Worm (Caenorhabditis elegans): ENCODE results near the gene srh-182.
A peak's percentile ranks its signal among the peaks of the same experiment; 100 is the strongest.

Gene srh-182

ce11 chrV:18490284-18490832 is 17.0 kb upstream of the srh-182 start:
- peak; percentile 95 for TF ChIP-seq zfh-2 (GFP tag; conservative IDR thresholded peaks at IDR 0.05)
- no peak for TF ChIP-seq cebp-1 (GFP tag; IDR thresholded peaks at IDR 0.05)
- peak; percentile 31 for TF ChIP-seq cebp-1 (tag; optimal IDR thresholded peaks at IDR 0.05)
- no peak for TF ChIP-seq hlh-26 (GFP tag; conservative IDR thresholded peaks at IDR 0.05)
- TF ChIP-seq lin-35 (GFP tag; optimal IDR thresholded peaks at IDR 0.05), result peak in 1 of 3 experiments; percentile 47
- peak; percentile 84 for TF ChIP-seq egrh-3 (GFP tag; IDR thresholded peaks at IDR 0.05)
- no peak for TF ChIP-seq nfyb-1 (GFP tag; IDR thresholded peaks at IDR 0.05)
- TF ChIP-seq K12H6.12 (tag; optimal IDR thresholded peaks at IDR 0.05), result peak; percentile 90
- TF ChIP-seq ceh-27 (GFP tag; optimal IDR thresholded peaks at IDR 0.05), result peak; percentile 35
- TF ChIP-seq mcd-1 (GFP tag; IDR thresholded peaks at IDR 0.05), result peak; percentile 44; the same call in 1 of the 2 replicates
- TF ChIP-seq Y53G8AR.9 (GFP tag; conservative IDR thresholded peaks at IDR 0.05), result no peak
- TF ChIP-seq attf-5 (GFP tag; optimal IDR thresholded peaks at IDR 0.05), result peak; percentile 4
- TF ChIP-seq F49E8.2 (tag; optimal IDR thresholded peaks at IDR 0.05; ENCODE audit: insufficient read depth), result no peak

- TF ChIP-seq pha-4 (tag; optimal IDR thresholded peaks at IDR 0.05) (no peak), F22D6.2 (tag; optimal IDR thresholded peaks at IDR 0.05) (no peak), ZK185.1 (tag; optimal IDR thresholded peaks at IDR 0.05; ENCODE audit: poor library complexity, severe bottlenecking) (no peak), ceh-40 (GFP tag; IDR thresholded peaks at IDR 0.05) (no peak), ztf-25 (GFP tag; IDR thresholded peaks at IDR 0.05) (no peak), lsy-27 (tag; optimal IDR thresholded peaks at IDR 0.05; ENCODE audit: borderline replicate concordance, insufficient read depth) (no peak), nhr-27 (tag; optimal IDR thresholded peaks at IDR 0.05) (no peak), egl-18 (GFP tag; IDR thresholded peaks at IDR 0.05) (no peak), attf-3 (GFP tag; conservative IDR thresholded peaks at IDR 0.05) (no peak), pbrm-1 (GFP tag; IDR thresholded peaks at IDR 0.05) (no peak), hrde-1 (tag; optimal IDR thresholded peaks at IDR 0.05; ENCODE audit: borderline replicate concordance) (no peak), egrh-3 (GFP tag; IDR thresholded peaks at IDR 0.05) (no peak), ccch-3 (GFP tag; optimal IDR thresholded peaks at IDR 0.05) (no peak), him-1 (tag; optimal IDR thresholded peaks at IDR 0.05) (no peak), cebp-1 (GFP tag; IDR thresholded peaks at IDR 0.05) (no peak), cebp-1 (tag; optimal IDR thresholded peaks at IDR 0.05) (no peak), Y67H2A.10 (GFP tag; conservative IDR thresholded peaks at IDR 0.05) (no peak), sea-2 (GFP tag; IDR thresholded peaks at IDR 0.05) (no peak)
Measured at ce11 chrV:18487158-18487557, 13.8 kb upstream of the srh-182 start, which contains the start of gene Y51A2D.18. Gene Y51A2D.18 (minus strand): TSS chrV:18487258.

DNA sequence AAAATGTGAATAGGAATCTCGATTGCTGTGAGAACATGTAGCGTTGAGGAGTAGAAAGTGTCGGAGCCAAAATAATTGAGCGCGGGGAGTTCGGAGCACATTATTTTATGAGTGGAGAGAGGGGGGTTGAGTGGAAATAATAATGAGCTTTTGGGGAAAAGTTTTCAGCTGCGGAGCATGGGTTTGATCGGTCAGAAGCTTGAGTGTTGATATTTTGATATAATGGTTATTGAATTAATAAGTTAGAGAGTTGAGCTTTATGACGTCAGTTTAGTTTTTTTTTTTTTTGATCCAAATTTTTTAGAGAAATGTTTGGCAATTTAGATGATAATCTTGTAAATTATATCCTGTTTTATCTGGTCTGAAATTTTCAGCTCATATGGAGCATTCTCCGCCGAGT is 6.9 kb upstream of the srh-182 start, which contains the start of gene srh-178:
srh-178 (minus strand) TSS at position 101 of the 400 bp plus-strand sequence.
- TF ChIP-seq somi-1 (GFP tag; optimal IDR thresholded peaks at IDR 0.05) (no peak), nhr-27 (tag; optimal IDR thresholded peaks at IDR 0.05) (no peak), attf-5 (GFP tag; optimal IDR thresholded peaks at IDR 0.05) (no peak), repo-1 (tag; optimal IDR thresholded peaks at IDR 0.05) (no peak), aptf-2 (GFP tag; conservative IDR thresholded peaks at IDR 0.05) (no peak), aptf-3 (GFP tag; IDR thresholded peaks at IDR 0.05) (no peak), B0019.2 (GFP tag; conservative IDR thresholded peaks at IDR 0.05) (no peak), zfh-2 (GFP tag; conservative IDR thresholded peaks at IDR 0.05) (no peak), bed-1 (GFP tag; IDR thresholded peaks at IDR 0.05) (no peak), mcd-1 (GFP tag; IDR thresholded peaks at IDR 0.05) (no peak)
